Worm (Caenorhabditis elegans) whole organism, midembryonic: ENCODE results near the gene chil-27.

Experiments
- T22C8.4 ChIP-seq: fragments of 200-800 bp; sonication (Bioruptor generic); IDR thresholded peaks from 2 replicates; pipeline ENCODE4 v1.3.6; 2022; ENCODE audit warnings: missing genetic modification characterization, missing compliant biosample characterization
- flt-1 ChIP-seq: fragments of 200-800 bp; sonication (Bioruptor generic); IDR thresholded peaks from 2 replicates; pipeline ENCODE4 v1.3.6; 2022; ENCODE audit warnings: missing genetic modification characterization, missing compliant biosample characterization
- klf-2 ChIP-seq: fragments of 200-800 bp; sonication (Bioruptor generic); conservative IDR thresholded peaks from 2 replicates; pipeline ENCODE4 v1.3.6; 2022; ENCODE audit warnings: missing genetic modification reagents, missing genetic modification characterization, missing compliant biosample characterization
- med-1 ChIP-seq: sonication (generic microtip); optimal IDR thresholded peaks from 2 replicates; lab custom pipeline; 2017; ENCODE audit warnings: missing genetic modification characterization, mild to moderate bottlenecking, missing compliant biosample characterization, antibody characterized with exemption, missing genetic modification reagents; ENCODE audit not compliant: insufficient read depth
- tab-1 ChIP-seq: fragments of 200-800 bp; sonication (Bioruptor generic); IDR thresholded peaks from 2 replicates; pipeline ENCODE4 v1.3.6; 2022; ENCODE audit warnings: missing genetic modification characterization, missing compliant biosample characterization
- ztf-23 ChIP-seq: fragments of 200-800 bp; sonication (Bioruptor generic); IDR thresholded peaks from 2 replicates; pipeline ENCODE4 v1.3.6; 2022; ENCODE audit warnings: missing genetic modification reagents, missing genetic modification characterization, missing compliant biosample characterization
- ztf-29 ChIP-seq: fragments of 200-800 bp; sonication (Bioruptor generic); IDR thresholded peaks from 2 replicates; pipeline ENCODE4 v1.3.6; 2022; ENCODE audit warnings: missing genetic modification reagents, missing genetic modification characterization, missing compliant biosample characterization

DNA sequence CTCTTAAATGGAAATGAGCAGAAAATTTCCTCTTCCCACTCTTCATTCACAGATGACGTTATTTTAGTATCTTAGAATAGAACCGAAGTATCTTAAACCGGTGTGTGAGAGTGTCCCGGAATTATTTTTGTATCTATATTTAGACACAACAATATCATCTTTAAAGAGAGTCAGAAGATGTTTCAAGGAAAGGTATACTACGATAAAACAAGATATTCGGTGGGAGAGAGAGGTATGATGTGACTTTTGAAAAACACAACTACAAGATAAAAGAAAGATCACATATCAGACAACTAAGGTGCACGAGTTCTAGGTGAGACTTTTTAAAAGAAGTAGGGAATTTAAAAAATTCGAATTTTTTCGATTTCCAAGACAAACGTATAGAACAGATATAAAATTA, 12.9 kb downstream of the chil-27 start:
- TF ChIP-seq T22C8.4 (GFP tag; lab: Robert Waterston, UW), result no peak
- TF ChIP-seq flt-1 (GFP tag; lab: Robert Waterston, UW), result no peak
- no peak for TF ChIP-seq klf-2 (GFP tag; lab: Robert Waterston, UW)
- TF ChIP-seq ztf-23, result no peak
- no peak for TF ChIP-seq med-1 (GFP tag; lab: Kevin White, UChicago)
- no peak for TF ChIP-seq ztf-29
- no peak for TF ChIP-seq tab-1 (GFP tag; lab: Robert Waterston, UW)
